Fruit fly (Drosophila melanogaster): Measurements from ENCODE around the gene rols.

- TF ChIP-seq CG8478 (optimal IDR thresholded peaks at IDR 0.05) (no peak), CTCF (optimal IDR thresholded peaks at IDR 0.05) (no peak)
These were observed 4.6 kb downstream of the rols start for dm6 chr3L:12060101-12060500.
